Fruit fly (Drosophila melanogaster): ENCODE data around the gene prd1.

prd1 gene

dm6 chr3R:11786695-11787226 lies at the start of gene prd1, which contains the start of gene HisCl1:
Gene prd1, minus strand, starts transcription at chr3R:11787014.
Gene HisCl1, plus strand, starts transcription at chr3R:11787176.
- no peak for TF ChIP-seq usp (GFP tag; optimal IDR thresholded peaks at IDR 0.05)
- no peak for TF ChIP-seq pan (optimal IDR thresholded peaks at IDR 0.05)
- TF ChIP-seq psq (optimal IDR thresholded peaks at IDR 0.05): no peak
- no peak for TF ChIP-seq EcR (GFP tag; optimal IDR thresholded peaks at IDR 0.05)
- no peak for TF ChIP-seq CG8478 (optimal IDR thresholded peaks at IDR 0.05)
- no peak for TF ChIP-seq Dll (optimal IDR thresholded peaks at IDR 0.05)

dm6 chr3R:11833406-11833805 lies 46.6 kb upstream of the prd1 start:
- TF ChIP-seq pan (optimal IDR thresholded peaks at IDR 0.05) (no peak), Dll (optimal IDR thresholded peaks at IDR 0.05) (no peak), usp (GFP tag; optimal IDR thresholded peaks at IDR 0.05) (no peak), CG8478 (optimal IDR thresholded peaks at IDR 0.05) (no peak)

- no peak for TF ChIP-seq CG8478 (optimal IDR thresholded peaks at IDR 0.05)
Measured at dm6 chr3R:11830757-11831586, 44.2 kb upstream of the prd1 start.

dm6 chr3R:11822266-11822665 lies 35.5 kb upstream of the prd1 start, which contains the start of gene Kyat:
Gene Kyat, minus strand, starts transcription at chr3R:11822493.
- TF ChIP-seq usp (GFP tag; optimal IDR thresholded peaks at IDR 0.05): no peak
- TF ChIP-seq pan (optimal IDR thresholded peaks at IDR 0.05): no peak
- TF ChIP-seq Dll (optimal IDR thresholded peaks at IDR 0.05): no peak
- no peak for TF ChIP-seq psq (optimal IDR thresholded peaks at IDR 0.05)
- no peak for TF ChIP-seq EcR (GFP tag; optimal IDR thresholded peaks at IDR 0.05)
- no peak for TF ChIP-seq CG8478 (optimal IDR thresholded peaks at IDR 0.05)

dm6 chr3R:11821800-11822199 lies 35.0 kb upstream of the prd1 start:
- no peak for TF ChIP-seq pan (optimal IDR thresholded peaks at IDR 0.05)
- no peak for TF ChIP-seq Dll (optimal IDR thresholded peaks at IDR 0.05)
- TF ChIP-seq usp (GFP tag; optimal IDR thresholded peaks at IDR 0.05): no peak
- TF ChIP-seq EcR (GFP tag; optimal IDR thresholded peaks at IDR 0.05): no peak
- TF ChIP-seq psq (optimal IDR thresholded peaks at IDR 0.05): no peak
- no peak for TF ChIP-seq CG8478 (optimal IDR thresholded peaks at IDR 0.05)

dm6 chr3R:11820148-11820547 lies 33.3 kb upstream of the prd1 start:
- TF ChIP-seq EcR (GFP tag; optimal IDR thresholded peaks at IDR 0.05): no peak
- TF ChIP-seq usp (GFP tag; optimal IDR thresholded peaks at IDR 0.05): no peak
- TF ChIP-seq psq (optimal IDR thresholded peaks at IDR 0.05): no peak
- no peak for TF ChIP-seq Dll (optimal IDR thresholded peaks at IDR 0.05)
- no peak for TF ChIP-seq pan (optimal IDR thresholded peaks at IDR 0.05)
- TF ChIP-seq CG8478 (optimal IDR thresholded peaks at IDR 0.05): no peak

dm6 chr3R:11819640-11819979 lies 32.8 kb upstream of the prd1 start:
- TF ChIP-seq Dll (optimal IDR thresholded peaks at IDR 0.05) (no peak), psq (optimal IDR thresholded peaks at IDR 0.05) (no peak), pan (optimal IDR thresholded peaks at IDR 0.05) (no peak), usp (GFP tag; optimal IDR thresholded peaks at IDR 0.05) (no peak), CG8478 (optimal IDR thresholded peaks at IDR 0.05) (no peak), EcR (GFP tag; optimal IDR thresholded peaks at IDR 0.05) (no peak)

dm6 chr3R:11818930-11819639 lies 32.3 kb upstream of the prd1 start, which contains the start of the genes COX5A and glo:
Gene COX5A, plus strand, starts transcription at chr3R:11819359.
Gene glo, minus strand, starts transcription at chr3R:11819420.
- TF ChIP-seq Dll (optimal IDR thresholded peaks at IDR 0.05) (no peak), psq (optimal IDR thresholded peaks at IDR 0.05) (no peak), usp (GFP tag; optimal IDR thresholded peaks at IDR 0.05) (no peak), CG8478 (optimal IDR thresholded peaks at IDR 0.05) (no peak), pan (optimal IDR thresholded peaks at IDR 0.05) (no peak), EcR (GFP tag; optimal IDR thresholded peaks at IDR 0.05) (no peak)

- TF ChIP-seq EcR (GFP tag; optimal IDR thresholded peaks at IDR 0.05) (no peak), psq (optimal IDR thresholded peaks at IDR 0.05) (no peak), CG8478 (optimal IDR thresholded peaks at IDR 0.05) (no peak), pan (optimal IDR thresholded peaks at IDR 0.05) (no peak), Dll (optimal IDR thresholded peaks at IDR 0.05) (no peak), usp (GFP tag; optimal IDR thresholded peaks at IDR 0.05) (no peak)
Measured at dm6 chr3R:11812881-11813466, 26.2 kb upstream of the prd1 start, which contains the start of gene ClC-a. Gene ClC-a, minus strand, starts transcription at chr3R:11813207.

- TF ChIP-seq psq (optimal IDR thresholded peaks at IDR 0.05) (no peak), usp (GFP tag; optimal IDR thresholded peaks at IDR 0.05) (no peak), CG8478 (optimal IDR thresholded peaks at IDR 0.05) (no peak)
Measured at dm6 chr3R:11812479-11812878, 25.7 kb upstream of the prd1 start.

- TF ChIP-seq psq (optimal IDR thresholded peaks at IDR 0.05): no peak
- TF ChIP-seq usp (GFP tag; optimal IDR thresholded peaks at IDR 0.05): no peak
- TF ChIP-seq EcR (GFP tag; optimal IDR thresholded peaks at IDR 0.05): no peak
- TF ChIP-seq Dll (optimal IDR thresholded peaks at IDR 0.05): no peak
- no peak for TF ChIP-seq pan (optimal IDR thresholded peaks at IDR 0.05)
- no peak for TF ChIP-seq CG8478 (optimal IDR thresholded peaks at IDR 0.05)
Measured at dm6 chr3R:11810831-11811484, 24.1 kb upstream of the prd1 start.

All from whole organism.